Worm (Caenorhabditis elegans) whole organism, midembryonic: ENCODE measurements around the gene glb-3.

Experiments
- T22C8.4 ChIP-seq: fragments of 200-800 bp; sonication (Bioruptor generic); IDR thresholded peaks from 2 replicates; pipeline ENCODE4 v1.3.6; 2022; ENCODE audit warnings: missing genetic modification characterization, missing compliant biosample characterization
- klf-2 ChIP-seq: fragments of 200-800 bp; sonication (Bioruptor generic); conservative IDR thresholded peaks from 2 replicates; pipeline ENCODE4 v1.3.6; 2022; ENCODE audit warnings: missing genetic modification reagents, missing genetic modification characterization, missing compliant biosample characterization
- ref-1 ChIP-seq: fragments of 200-800 bp; sonication (Bioruptor generic); conservative IDR thresholded peaks from 2 replicates; pipeline ENCODE4 v1.3.6; 2022; ENCODE audit warnings: missing genetic modification reagents, missing genetic modification characterization, missing compliant biosample characterization
- tab-1 ChIP-seq: fragments of 200-800 bp; sonication (Bioruptor generic); IDR thresholded peaks from 2 replicates; pipeline ENCODE4 v1.3.6; 2022; ENCODE audit warnings: missing genetic modification characterization, missing compliant biosample characterization
- ztf-29 ChIP-seq: fragments of 200-800 bp; sonication (Bioruptor generic); IDR thresholded peaks from 2 replicates; pipeline ENCODE4 v1.3.6; 2022; ENCODE audit warnings: missing genetic modification reagents, missing genetic modification characterization, missing compliant biosample characterization

DNA sequence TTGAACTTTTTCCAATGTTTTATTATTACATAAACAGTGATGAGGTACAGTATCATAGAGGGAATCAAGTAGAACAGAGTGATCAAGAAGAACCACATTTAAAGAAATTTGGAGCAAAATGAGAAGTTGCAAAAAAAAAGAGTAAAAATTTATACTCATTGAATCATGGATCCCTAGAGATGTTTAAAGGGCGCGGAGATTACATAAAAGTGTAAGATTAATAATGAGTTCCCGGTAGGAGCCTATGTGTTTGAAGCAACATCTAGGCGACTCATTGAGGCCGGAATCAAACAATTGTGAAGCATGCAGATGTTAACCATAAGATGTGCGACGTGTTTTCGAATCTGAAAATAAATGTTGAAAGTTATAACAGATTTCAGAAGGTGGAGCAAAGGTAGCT lies 17.9 kb downstream of the glb-3 start, which contains the start of gene srg-39:
- no peak for TF ChIP-seq ztf-29 (GFP tag; lab: Robert Waterston, UW)
- TF ChIP-seq tab-1 (GFP tag; lab: Robert Waterston, UW) = no peak
- TF ChIP-seq ref-1 (GFP tag; lab: Robert Waterston, UW) = no peak
- no peak for TF ChIP-seq klf-2 (GFP tag; lab: Robert Waterston, UW)
- no peak for TF ChIP-seq T22C8.4 (GFP tag; lab: Robert Waterston, UW)
